Worm (Caenorhabditis elegans) whole organism, mixed stage, embryonic: Measurements from ENCODE around the gene nuo-4.

Source experiments
- ces-1 ChIP-seq: fragments of 150-350 bp; optimal IDR thresholded peaks from 2 replicates; lab custom pipeline; 2014; ENCODE audit warnings: missing biosample characterization, missing genetic modification reagents, missing genetic modification characterization
- elt-1 ChIP-seq: sonication (generic microtip); optimal IDR thresholded peaks from 2 replicates; lab custom pipeline; 2017; ENCODE audit warnings: missing genetic modification characterization, mild to moderate bottlenecking, missing compliant biosample characterization, antibody characterized with exemption, moderate library complexity, borderline replicate concordance; ENCODE audit not compliant: insufficient read depth
- lin-13 ChIP-seq: fragments of 150-350 bp; optimal IDR thresholded peaks from 2 replicates; lab custom pipeline; 2014; ENCODE audit warnings: missing biosample characterization, missing genetic modification characterization
- lin-32 ChIP-seq: fragments of 200-800 bp; sonication (Bioruptor generic); optimal IDR thresholded peaks from 2 replicates; lab custom pipeline; 2018; ENCODE audit warnings: mild to moderate bottlenecking, missing genetic modification characterization, missing compliant biosample characterization
- mab-5 ChIP-seq: fragments of 150-350 bp; optimal IDR thresholded peaks from 2 replicates; lab custom pipeline; 2014; ENCODE audit warnings: missing biosample characterization, missing genetic modification characterization
- mep-1 ChIP-seq: fragments of 150-350 bp; optimal IDR thresholded peaks from 2 replicates; lab custom pipeline; 2017; ENCODE audit warnings: missing biosample characterization, missing genetic modification reagents, missing genetic modification characterization, inconsistent platforms
- nhr-12 ChIP-seq: fragments of 150-350 bp; optimal IDR thresholded peaks from 2 replicates; lab custom pipeline; 2014; ENCODE audit warnings: missing biosample characterization, missing genetic modification characterization
- nhr-28 ChIP-seq: fragments of 150-350 bp; optimal IDR thresholded peaks from 2 replicates; lab custom pipeline; 2014; ENCODE audit warnings: missing biosample characterization, missing genetic modification characterization
- nhr-76 ChIP-seq: sonication (generic microtip); optimal IDR thresholded peaks from 2 replicates; lab custom pipeline; 2017; ENCODE audit warnings: missing biosample characterization, missing genetic modification characterization
- pha-4 ChIP-seq: fragments of 150-350 bp; optimal IDR thresholded peaks from 2 replicates; lab custom pipeline; 2018; ENCODE audit warnings: missing biosample characterization, missing genetic modification reagents, missing genetic modification characterization
- snpc-4 ChIP-seq: fragments of 150-350 bp; optimal IDR thresholded peaks from 2 replicates; lab custom pipeline; 2014; ENCODE audit warnings: missing biosample characterization, missing genetic modification characterization
- unc-39 ChIP-seq: fragments of 150-350 bp; optimal IDR thresholded peaks from 2 replicates; lab custom pipeline; 2014; ENCODE audit warnings: missing biosample characterization, missing genetic modification characterization
- unc-62 ChIP-seq: fragments of 150-350 bp; optimal IDR thresholded peaks from 2 replicates; lab custom pipeline; 2014; ENCODE audit warnings: missing biosample characterization, missing genetic modification reagents, missing genetic modification characterization

ce11 chrIII:7162065-7162762, 3.6 kb upstream of the nuo-4 start, which contains the start of the genes syf-2 and K04G7.1:
- TF ChIP-seq nhr-28 (tag; lab: Kevin White, UChicago) (no peak), snpc-4 (tag; lab: Kevin White, UChicago) (no peak), lin-13 (tag; lab: Kevin White, UChicago) (peak; percentile 96), unc-62 (peak; percentile 70), lin-32 (GFP tag; lab: Kevin White, UChicago) (no peak), ces-1 (GFP tag; lab: Kevin White, UChicago) (peak; percentile 80), unc-39 (no peak), pha-4 (tag; lab: Kevin White, UChicago) (peak; percentile 85), mep-1 (tag; lab: Kevin White, UChicago) (peak; percentile 98), mab-5 (tag; lab: Kevin White, UChicago) (no peak), nhr-76 (no peak), elt-1 (tag; lab: Kevin White, UChicago) (no peak), nhr-12 (no peak)
